Worm (Caenorhabditis elegans): ENCODE data around the gene str-125.

Gene str-125

ce11 chrV:17077889-17078288, 2.1 kb upstream of the str-125 start, which contains the start of gene T05E12.3:
Gene T05E12.3 (minus strand): TSS chrV:17077989.
- TF ChIP-seq ceh-31 (tag; optimal IDR thresholded peaks at IDR 0.05) (no peak), fax-1 (tag; optimal IDR thresholded peaks at IDR 0.05) (no peak), ceh-22 (tag; optimal IDR thresholded peaks at IDR 0.05) (no peak), elt-2 (tag; optimal IDR thresholded peaks at IDR 0.05) (no peak), ama-1 (optimal IDR thresholded peaks at IDR 0.05) (no peak), ahr-1 (tag; optimal IDR thresholded peaks at IDR 0.05) (no peak), pros-1 (tag; optimal IDR thresholded peaks at IDR 0.05) (no peak), Y22D7AL.16 (tag; optimal IDR thresholded peaks at IDR 0.05) (no peak), ceh-45 (GFP tag; IDR thresholded peaks at IDR 0.05) (no peak), npax-4 (tag; optimal IDR thresholded peaks at IDR 0.05) (no peak), pha-4 (tag; optimal IDR thresholded peaks at IDR 0.05) (no peak), hlh-15 (tag; optimal IDR thresholded peaks at IDR 0.05) (no peak), C38D4.7 (GFP tag; optimal IDR thresholded peaks at IDR 0.05) (no peak), che-1 (tag; optimal IDR thresholded peaks at IDR 0.05) (no peak), ceh-18 (tag; optimal IDR thresholded peaks at IDR 0.05) (no peak), lin-11 (tag; optimal IDR thresholded peaks at IDR 0.05) (no peak), pag-3 (tag; optimal IDR thresholded peaks at IDR 0.05; ENCODE audit: borderline replicate concordance) (no peak), unc-3 (GFP tag; conservative IDR thresholded peaks at IDR 0.05) (no peak), unc-3 (tag; optimal IDR thresholded peaks at IDR 0.05) (no peak), hlh-13 (GFP tag; optimal IDR thresholded peaks at IDR 0.05) (no peak), T23F11.4 (GFP tag; optimal IDR thresholded peaks at IDR 0.05) (no peak)

ce11 chrV:17071578-17071977, 4.2 kb downstream of the str-125 start, which contains the start of gene srbc-14:
Gene srbc-14 (minus strand): TSS chrV:17071678.
- TF ChIP-seq madf-2 (tag; optimal IDR thresholded peaks at IDR 0.05) (no peak), ama-1 (optimal IDR thresholded peaks at IDR 0.05) (no peak)

- no peak for TF ChIP-seq K02D7.2 (tag; optimal IDR thresholded peaks at IDR 0.05)
These were observed 7.0 kb downstream of the str-125 start, which contains the start of gene T05E12.8 for ce11 chrV:17068839-17069238. Gene T05E12.8 (plus strand): TSS chrV:17069139.

- no peak for TF ChIP-seq mec-3 (tag; optimal IDR thresholded peaks at IDR 0.05; ENCODE audit: borderline replicate concordance)
- TF ChIP-seq fax-1 (tag; optimal IDR thresholded peaks at IDR 0.05) = no peak
- TF ChIP-seq nhr-11 (tag; optimal IDR thresholded peaks at IDR 0.05) = no peak
- no peak for TF ChIP-seq tbx-2 (tag; optimal IDR thresholded peaks at IDR 0.05)
- TF ChIP-seq ceh-6 (GFP tag; optimal IDR thresholded peaks at IDR 0.05) = no peak
- no peak for TF ChIP-seq pat-9 (tag; optimal IDR thresholded peaks at IDR 0.05)
- TF ChIP-seq pha-2 (tag; optimal IDR thresholded peaks at IDR 0.05) = no peak
These were observed 9.2 kb downstream of the str-125 start for ce11 chrV:17066634-17067033.

ce11 chrV:17064676-17065075, 11.1 kb downstream of the str-125 start, which contains the start of gene srh-255:
Gene srh-255 (plus strand): TSS chrV:17064976.
- TF ChIP-seq pha-4 (tag; optimal IDR thresholded peaks at IDR 0.05) (no peak), nhr-11 (tag; optimal IDR thresholded peaks at IDR 0.05) (no peak), pros-1 (tag; optimal IDR thresholded peaks at IDR 0.05) (no peak), npax-4 (tag; optimal IDR thresholded peaks at IDR 0.05) (no peak), ceh-24 (tag; optimal IDR thresholded peaks at IDR 0.05) (no peak), ceh-18 (tag; optimal IDR thresholded peaks at IDR 0.05) (no peak), ztf-16 (tag; optimal IDR thresholded peaks at IDR 0.05) (no peak), hlh-6 (tag; optimal IDR thresholded peaks at IDR 0.05) (no peak), C08G9.2 (tag; optimal IDR thresholded peaks at IDR 0.05) (no peak), K09A11.1 (tag; optimal IDR thresholded peaks at IDR 0.05; ENCODE audit: insufficient read depth) (no peak)

- TF ChIP-seq ahr-1 (tag; optimal IDR thresholded peaks at IDR 0.05) = no peak
- no peak for TF ChIP-seq lin-11 (tag; optimal IDR thresholded peaks at IDR 0.05)
- TF ChIP-seq ceh-34 (tag; optimal IDR thresholded peaks at IDR 0.05) = no peak
- no peak for TF ChIP-seq pqm-1 (tag; optimal IDR thresholded peaks at IDR 0.05)
- no peak for TF ChIP-seq hlh-13 (GFP tag; optimal IDR thresholded peaks at IDR 0.05)
- TF ChIP-seq syd-9 (tag; optimal IDR thresholded peaks at IDR 0.05) = no peak
- no peak for TF ChIP-seq sox-2 (GFP tag; IDR thresholded peaks at IDR 0.05)
- TF ChIP-seq mec-3 (tag; optimal IDR thresholded peaks at IDR 0.05; ENCODE audit: borderline replicate concordance) = no peak
- no peak for TF ChIP-seq ceh-24 (tag; optimal IDR thresholded peaks at IDR 0.05)
- no peak for TF ChIP-seq gmeb-2 (tag; optimal IDR thresholded peaks at IDR 0.05)
- no peak for TF ChIP-seq hlh-8 (tag; optimal IDR thresholded peaks at IDR 0.05)
- no peak for TF ChIP-seq sox-4 (tag; optimal IDR thresholded peaks at IDR 0.05)
- no peak for TF ChIP-seq fax-1 (tag; optimal IDR thresholded peaks at IDR 0.05)
- no peak for TF ChIP-seq pha-2 (tag; optimal IDR thresholded peaks at IDR 0.05)
- no peak for TF ChIP-seq npax-4 (tag; optimal IDR thresholded peaks at IDR 0.05)
These were observed 14.2 kb downstream of the str-125 start, which contains the start of gene F28B1.9 for ce11 chrV:17061585-17061984. Gene F28B1.9 (plus strand): TSS chrV:17061885.

Measured in whole organism, late embryonic.